Worm (Caenorhabditis elegans): ENCODE data around the gene frpr-15.

frpr-15 gene

ce11 chrV:12660280-12660818, 19.6 kb upstream of the frpr-15 start, which contains the start of gene his-74 (continued):
- TF ChIP-seq ceh-40 (GFP tag; IDR thresholded peaks at IDR 0.05), result no peak
- TF ChIP-seq rec-8 (tag; optimal IDR thresholded peaks at IDR 0.05), result no peak
- no peak for TF ChIP-seq ccch-3 (GFP tag; optimal IDR thresholded peaks at IDR 0.05)
- TF ChIP-seq F33H1.4 (GFP tag; IDR thresholded peaks at IDR 0.05), result peak; percentile 77
- TF ChIP-seq ztf-6 (GFP tag; IDR thresholded peaks at IDR 0.05), result no peak
- no peak for TF ChIP-seq cebp-1 (GFP tag; IDR thresholded peaks at IDR 0.05)
- TF ChIP-seq cebp-1 (tag; optimal IDR thresholded peaks at IDR 0.05), result no peak
- no peak for TF ChIP-seq hsf-1 (GFP tag; IDR thresholded peaks at IDR 0.05)
- TF ChIP-seq akir-1 (GFP tag; optimal IDR thresholded peaks at IDR 0.05), result no peak
- TF ChIP-seq B0035.1 (tag; optimal IDR thresholded peaks at IDR 0.05), result no peak
- TF ChIP-seq lag-1 (GFP tag; IDR thresholded peaks at IDR 0.05), result no peak
- no peak for TF ChIP-seq ama-1 (optimal IDR thresholded peaks at IDR 0.05)
- no peak for TF ChIP-seq ama-1 (GFP tag; optimal IDR thresholded peaks at IDR 0.05)
- no peak for TF ChIP-seq pha-4 (tag; optimal IDR thresholded peaks at IDR 0.05)
- no peak for TF ChIP-seq aptf-3 (GFP tag; IDR thresholded peaks at IDR 0.05)
- no peak for TF ChIP-seq attf-5 (GFP tag; optimal IDR thresholded peaks at IDR 0.05)
- no peak for TF ChIP-seq hrde-1 (tag; optimal IDR thresholded peaks at IDR 0.05; ENCODE audit: borderline replicate concordance)
- peak; percentile 47 for TF ChIP-seq xnd-1 (tag; optimal IDR thresholded peaks at IDR 0.05)
- no peak for TF ChIP-seq ceh-27 (GFP tag; optimal IDR thresholded peaks at IDR 0.05)
- no peak for TF ChIP-seq lin-35 (GFP tag; optimal IDR thresholded peaks at IDR 0.05)
- TF ChIP-seq fkh-3 (tag; optimal IDR thresholded peaks at IDR 0.05), result no peak
- no peak for TF ChIP-seq F37B4.10 (GFP tag; IDR thresholded peaks at IDR 0.05)
- no peak for TF ChIP-seq cebp-2 (GFP tag; IDR thresholded peaks at IDR 0.05)
- no peak for TF ChIP-seq pbrm-1 (GFP tag; IDR thresholded peaks at IDR 0.05)
- TF ChIP-seq attf-6 (GFP tag; IDR thresholded peaks at IDR 0.05), result no peak
- no peak for TF ChIP-seq efl-1 (GFP tag; optimal IDR thresholded peaks at IDR 0.05)
- TF ChIP-seq ceh-91 (GFP tag; IDR thresholded peaks at IDR 0.05), result 0 out of 2 replicates have a peak, but pooled peaks have one; percentile 26
- no peak for TF ChIP-seq egl-44 (GFP tag; IDR thresholded peaks at IDR 0.05)
- TF ChIP-seq madf-8 (GFP tag; conservative IDR thresholded peaks at IDR 0.05), result peak; percentile 34; the same call in 1 of the 2 replicates
- peak; percentile 88 for TF ChIP-seq lsl-1 (GFP tag; optimal IDR thresholded peaks at IDR 0.05)
- no peak for TF ChIP-seq nhr-179 (tag; optimal IDR thresholded peaks at IDR 0.05)
- TF ChIP-seq zfh-2 (GFP tag; conservative IDR thresholded peaks at IDR 0.05), result no peak
- TF ChIP-seq ztf-18 (tag; optimal IDR thresholded peaks at IDR 0.05), result no peak
- TF ChIP-seq Y53G8AR.9 (GFP tag; conservative IDR thresholded peaks at IDR 0.05), result no peak
- TF ChIP-seq somi-1 (GFP tag; optimal IDR thresholded peaks at IDR 0.05), result no peak
- TF ChIP-seq egl-18 (GFP tag; IDR thresholded peaks at IDR 0.05), result no peak
- TF ChIP-seq zim-3 (tag; optimal IDR thresholded peaks at IDR 0.05), result no peak
- TF ChIP-seq F55B11.4 (tag; optimal IDR thresholded peaks at IDR 0.05; ENCODE audit: borderline replicate concordance, insufficient read depth), result no peak
- TF ChIP-seq lsy-27 (tag; optimal IDR thresholded peaks at IDR 0.05; ENCODE audit: borderline replicate concordance, insufficient read depth), result no peak
- no peak for TF ChIP-seq sptf-2 (GFP tag; optimal IDR thresholded peaks at IDR 0.05)
- no peak for TF ChIP-seq egrh-3 (GFP tag; IDR thresholded peaks at IDR 0.05)
- no peak for TF ChIP-seq snpc-4 (GFP tag; optimal IDR thresholded peaks at IDR 0.05)
- TF ChIP-seq snpc-4 (tag; optimal IDR thresholded peaks at IDR 0.05), result no peak
- TF ChIP-seq ekl-4 (GFP tag; IDR thresholded peaks at IDR 0.05), result no peak
- TF ChIP-seq lin-54 (GFP tag; optimal IDR thresholded peaks at IDR 0.05), result peak; percentile 14
- no peak for TF ChIP-seq Y56A3A.18 (GFP tag; IDR thresholded peaks at IDR 0.05)
- TF ChIP-seq mxl-1 (tag; optimal IDR thresholded peaks at IDR 0.05), result no peak
- no peak for TF ChIP-seq ceh-100 (GFP tag; IDR thresholded peaks at IDR 0.05)
- no peak for TF ChIP-seq aptf-2 (GFP tag; conservative IDR thresholded peaks at IDR 0.05)
